Fruit fly (Drosophila melanogaster) whole organism, embryonic: ENCODE results near the gene CG11842.

Experiments used
- Awh ChIP-seq: fragments of 200-800 bp; sonication (Bioruptor generic); IDR thresholded peaks from 2 replicates; pipeline ENCODE4, ENCODE4 v1.3.6; 2022; ENCODE audit warnings: missing biosample characterization, missing genetic modification characterization
- CG11456 ChIP-seq: fragments of 200-800 bp; sonication (Bioruptor generic); IDR thresholded peaks from 3 replicates; pipeline ENCODE4 v1.3.6; 2022; ENCODE audit warnings: missing biosample characterization, missing genetic modification characterization
- CG11560 ChIP-seq: fragments of 200-800 bp; sonication (Bioruptor generic); IDR thresholded peaks from 3 replicates; pipeline ENCODE4 v1.3.6; 2022; ENCODE audit warnings: missing biosample characterization, missing genetic modification characterization
- CG12299 ChIP-seq: fragments of 200-800 bp; sonication (Bioruptor generic); optimal IDR thresholded peaks from 2 replicates; lab custom pipeline; 2018; ENCODE audit warnings: missing biosample characterization, mild to moderate bottlenecking, missing genetic modification characterization
- CG14860 ChIP-seq: fragments of 200-800 bp; sonication (Bioruptor generic); IDR thresholded peaks from 3 replicates; pipeline ENCODE4 v1.3.6; 2022; ENCODE audit warnings: missing biosample characterization, missing genetic modification characterization; ENCODE audit not compliant: partially characterized antibody
- CG1529 ChIP-seq: fragments of 200-800 bp; sonication (Bioruptor generic); optimal IDR thresholded peaks from 3 replicates; lab custom pipeline; 2018; ENCODE audit warnings: missing biosample characterization, missing genetic modification characterization
- CG15514 ChIP-seq: fragments of 200-800 bp; sonication (Bioruptor generic); optimal IDR thresholded peaks from 3 replicates; lab custom pipeline; 2017; ENCODE audit warnings: missing biosample characterization, missing genetic modification characterization, mild to moderate bottlenecking, moderate library complexity, missing genetic modification reagents
- CG16813 ChIP-seq: fragments of 200-800 bp; sonication (Bioruptor generic); IDR thresholded peaks from 3 replicates; pipeline ENCODE4 v1.3.6; 2022; ENCODE audit warnings: missing biosample characterization, missing genetic modification characterization; ENCODE audit not compliant: partially characterized antibody
- CG17186 ChIP-seq: fragments of 200-800 bp; sonication (Bioruptor generic); optimal IDR thresholded peaks from 3 replicates; lab custom pipeline; 2017; ENCODE audit warnings: missing biosample characterization, missing genetic modification reagents, missing genetic modification characterization
- CG17829 ChIP-seq: fragments of 200-800 bp; optimal IDR thresholded peaks from 2 replicates; lab custom pipeline; 2019; ENCODE audit warnings: missing biosample characterization, mild to moderate bottlenecking, missing genetic modification characterization, moderate library complexity
- CG32532 ChIP-seq: fragments of 200-800 bp; sonication (Bioruptor generic); IDR thresholded peaks from 2 replicates; pipeline ENCODE4 v1.3.6; 2022; ENCODE audit warnings: missing biosample characterization, missing genetic modification characterization
- CG33213 ChIP-seq: fragments of 200-800 bp; sonication (Bioruptor generic); optimal IDR thresholded peaks from 3 replicates; lab custom pipeline; 2016; ENCODE audit warnings: missing biosample characterization, missing genetic modification characterization
- CG34422 ChIP-seq: fragments of 200-800 bp; sonication (Bioruptor generic); IDR thresholded peaks from 3 replicates; pipeline ENCODE4 v1.3.6; 2022; ENCODE audit warnings: missing biosample characterization, missing genetic modification characterization
- CG7786 ChIP-seq: fragments of 200-800 bp; sonication (Bioruptor generic); optimal IDR thresholded peaks from 2 replicates; lab custom pipeline; 2016; ENCODE audit warnings: missing biosample characterization, missing genetic modification characterization
- CG7963 ChIP-seq: fragments of 200-800 bp; sonication (Bioruptor generic); IDR thresholded peaks from 3 replicates; pipeline ENCODE4 v1.3.6; 2022; ENCODE audit warnings: missing biosample characterization, missing genetic modification characterization; ENCODE audit not compliant: partially characterized antibody
- CG7987 ChIP-seq: fragments of 200-800 bp; sonication (Bioruptor generic); optimal IDR thresholded peaks from 2 replicates; lab custom pipeline; 2018; ENCODE audit warnings: missing biosample characterization, mild to moderate bottlenecking, missing genetic modification characterization, moderate library complexity
- CHES-1-like ChIP-seq: fragments of 200-800 bp; sonication (Bioruptor generic); optimal IDR thresholded peaks from 2 replicates; lab custom pipeline; 2016; ENCODE audit warnings: missing biosample characterization, missing genetic modification characterization
- CTCF ChIP-seq: fragments of 200-800 bp; sonication (Bioruptor generic); optimal IDR thresholded peaks from 2 replicates; lab custom pipeline; 2017; ENCODE audit warnings: missing biosample characterization, mild to moderate bottlenecking, missing genetic modification characterization, moderate library complexity
- Dip3 ChIP-seq: fragments of 200-800 bp; sonication (Bioruptor generic); optimal IDR thresholded peaks from 3 replicates; lab custom pipeline; 2016; ENCODE audit warnings: missing biosample characterization, missing genetic modification characterization
- Dll ChIP-seq: fragments of 200-800 bp; sonication (Bioruptor generic); IDR thresholded peaks from 4 replicates; pipeline ENCODE4 v1.3.6; 2022; ENCODE audit warnings: missing biosample characterization, missing genetic modification characterization; ENCODE audit not compliant: partially characterized antibody
- Dref ChIP-seq: fragments of 200-800 bp; sonication (Bioruptor generic); IDR thresholded peaks from 2 replicates; pipeline ENCODE4 v1.3.6; 2022; ENCODE audit warnings: missing biosample characterization, missing genetic modification characterization
- Fer1 ChIP-seq: fragments of 200-800 bp; sonication (Bioruptor generic); optimal IDR thresholded peaks from 2 replicates; lab custom pipeline; 2017; ENCODE audit warnings: missing biosample characterization, mild to moderate bottlenecking, missing genetic modification characterization
- HmgD ChIP-seq: fragments of 200-800 bp; sonication (Bioruptor generic); optimal IDR thresholded peaks from 3 replicates; lab custom pipeline; 2016; ENCODE audit warnings: missing biosample characterization, missing genetic modification characterization
- HmgZ ChIP-seq: fragments of 200-800 bp; sonication (Bioruptor generic); optimal IDR thresholded peaks from 2 replicates; lab custom pipeline; 2018; ENCODE audit warnings: missing biosample characterization, mild to moderate bottlenecking, missing genetic modification characterization
- Lpt ChIP-seq: fragments of >200 bp; optimal IDR thresholded peaks from 2 replicates; lab custom pipeline; 2018; ENCODE audit warnings: missing biosample characterization, missing genetic modification characterization
- Max ChIP-seq: fragments of 200-800 bp; sonication (Bioruptor generic); optimal IDR thresholded peaks from 2 replicates; lab custom pipeline; 2016; ENCODE audit warnings: missing biosample characterization, mild to moderate bottlenecking, missing genetic modification characterization
- Med ChIP-seq: fragments of 200-800 bp; sonication (Bioruptor generic); peaks from one replicate; lab custom pipeline; 2016; ENCODE audit warnings: missing biosample characterization, missing genetic modification characterization, mild to moderate bottlenecking, inconsistent platforms, moderate library complexity
- Stat92E ChIP-seq, 3 experiments: fragments of >200 bp in 2 of 3; fragments of 200-800 bp in 1 of 3; sonication (Bioruptor generic) in 1 of 3; optimal IDR thresholded peaks; 2 replicates each; lab custom pipeline; 2017 to 2019; ENCODE audit warnings: missing biosample characterization in 3 of 3, missing genetic modification characterization in 3 of 3, mild to moderate bottlenecking in 1 of 3, moderate library complexity in 1 of 3
- Trl ChIP-seq, 3 experiments: fragments of >200 bp in 2 of 3; fragments of 200-800 bp in 1 of 3; sonication (Bioruptor generic) in 1 of 3; optimal IDR thresholded peaks; 2 replicates in 1 of 3; 3 replicates in 2 of 3; lab custom pipeline; 2016 to 2017; ENCODE audit warnings: missing biosample characterization in 1 of 3, missing genetic modification characterization in 1 of 3
- ab ChIP-seq: fragments of 200-800 bp; sonication (Bioruptor generic); optimal IDR thresholded peaks from 2 replicates; lab custom pipeline; 2016; ENCODE audit warnings: missing biosample characterization, missing genetic modification characterization
- abd-A ChIP-seq: fragments of 200-800 bp; sonication (Bioruptor generic); optimal IDR thresholded peaks from 3 replicates; lab custom pipeline; 2019; ENCODE audit warnings: missing biosample characterization, mild to moderate bottlenecking, missing genetic modification characterization, moderate library complexity
- az2 ChIP-seq: fragments of 200-800 bp; sonication (Bioruptor generic); optimal IDR thresholded peaks from 3 replicates; lab custom pipeline; 2016; ENCODE audit warnings: missing biosample characterization, missing genetic modification characterization
- chinmo ChIP-seq: fragments of 200-800 bp; sonication (Bioruptor generic); IDR thresholded peaks from 4 replicates; pipeline ENCODE4 v1.3.6; 2022; ENCODE audit warnings: missing biosample characterization, missing genetic modification characterization; ENCODE audit not compliant: partially characterized antibody
- croc ChIP-seq: fragments of 200-800 bp; sonication (Bioruptor generic); conservative IDR thresholded peaks from 3 replicates; pipeline ENCODE4 v1.3.6; 2022; ENCODE audit warnings: missing biosample characterization, missing genetic modification characterization
- dm ChIP-seq: fragments of 200-800 bp; sonication (Bioruptor generic); optimal IDR thresholded peaks from 3 replicates; lab custom pipeline; 2016; ENCODE audit warnings: missing biosample characterization, missing genetic modification characterization
- exex ChIP-seq: fragments of 200-800 bp; sonication (Bioruptor generic); optimal IDR thresholded peaks from 4 replicates; lab custom pipeline; 2018; ENCODE audit warnings: missing biosample characterization, mild to moderate bottlenecking, missing genetic modification characterization, moderate library complexity
- gfzf ChIP-seq: fragments of 200-800 bp; sonication (Bioruptor generic); optimal IDR thresholded peaks from 2 replicates; lab custom pipeline; 2016; ENCODE audit warnings: missing biosample characterization, mild to moderate bottlenecking, missing genetic modification characterization, moderate library complexity
- gro ChIP-seq: fragments of 200-800 bp; sonication (Bioruptor generic); optimal IDR thresholded peaks from 2 replicates; lab custom pipeline; 2016; ENCODE audit warnings: missing biosample characterization, missing genetic modification characterization
- lola ChIP-seq, 3 experiments: fragments of >200 bp in 2 of 3; fragments of 200-800 bp in 1 of 3; sonication (Bioruptor generic) in 1 of 3; optimal IDR thresholded peaks; 2 replicates each; lab custom pipeline; 2017 to 2019; ENCODE audit warnings: missing biosample characterization in 3 of 3, missing genetic modification characterization in 3 of 3, mild to moderate bottlenecking in 1 of 3, moderate library complexity in 1 of 3
- mam ChIP-seq: fragments of 200-800 bp; sonication (Bioruptor generic); optimal IDR thresholded peaks from 3 replicates; lab custom pipeline; 2016; ENCODE audit warnings: missing biosample characterization, missing genetic modification characterization
- nmo ChIP-seq: fragments of 200-800 bp; sonication (Bioruptor generic); optimal IDR thresholded peaks from 2 replicates; lab custom pipeline; 2018; ENCODE audit warnings: missing biosample characterization, mild to moderate bottlenecking, missing genetic modification characterization, moderate library complexity
- onecut ChIP-seq: fragments of 200-800 bp; sonication (Bioruptor generic); IDR thresholded peaks from 2 replicates; pipeline ENCODE4 v1.3.6; 2022; ENCODE audit warnings: missing biosample characterization, missing genetic modification characterization
- phol ChIP-seq: fragments of 200-800 bp; sonication (Bioruptor generic); optimal IDR thresholded peaks from 3 replicates; lab custom pipeline; 2018; ENCODE audit warnings: missing biosample characterization, mild to moderate bottlenecking, missing genetic modification characterization, moderate library complexity
- ranshi ChIP-seq: fragments of 200-800 bp; sonication (Bioruptor generic); IDR thresholded peaks from 2 replicates; pipeline ENCODE4 v1.3.6; 2022; ENCODE audit warnings: missing biosample characterization, missing genetic modification characterization
- scrt ChIP-seq: fragments of 200-800 bp; sonication (Bioruptor generic); optimal IDR thresholded peaks from 2 replicates; lab custom pipeline; 2018; ENCODE audit warnings: missing biosample characterization, mild to moderate bottlenecking, missing genetic modification characterization, moderate library complexity
- slou ChIP-seq: fragments of 200-800 bp; sonication (Bioruptor generic); optimal IDR thresholded peaks from 3 replicates; lab custom pipeline; 2016; ENCODE audit warnings: missing biosample characterization, missing genetic modification characterization
- tna ChIP-seq: fragments of 200-800 bp; sonication (Bioruptor generic); IDR thresholded peaks from 2 replicates; pipeline ENCODE4 v1.3.6; 2022; ENCODE audit warnings: missing biosample characterization, missing genetic modification characterization; ENCODE audit not compliant: partially characterized antibody
- trem ChIP-seq: fragments of 200-800 bp; optimal IDR thresholded peaks from 3 replicates; lab custom pipeline; 2019; ENCODE audit warnings: missing biosample characterization, mild to moderate bottlenecking, missing genetic modification characterization, moderate library complexity
- unpg ChIP-seq: fragments of 200-800 bp; sonication (Bioruptor generic); optimal IDR thresholded peaks from 3 replicates; lab custom pipeline; 2018; ENCODE audit warnings: missing biosample characterization, mild to moderate bottlenecking, missing genetic modification characterization, moderate library complexity
- usp ChIP-seq: fragments of >200 bp; optimal IDR thresholded peaks from 2 replicates; lab custom pipeline; 2017; ENCODE audit warnings: missing biosample characterization, missing genetic modification characterization
- vnd ChIP-seq: fragments of 200-800 bp; sonication (Bioruptor generic); IDR thresholded peaks from 3 replicates; pipeline ENCODE4 v1.3.6; 2022; ENCODE audit warnings: missing biosample characterization, missing genetic modification characterization; ENCODE audit not compliant: partially characterized antibody

The CG11842 gene

dm6 chr3R:29027122-29027521, 25.4 kb upstream of the CG11842 start, which contains the start of the genes eIF4E6 and CG1951 (continued):
- TF ChIP-seq unpg (GFP tag; lab: Kevin White, UChicago): no peak
- TF ChIP-seq CG11560 (tag; lab: Robert Waterston, UW): no peak
- TF ChIP-seq CG15514 (GFP tag; lab: Kevin White, UChicago): no peak
- peak; percentile 21 for TF ChIP-seq gfzf (GFP tag; lab: Kevin White, UChicago)
- no peak for TF ChIP-seq CG11456 (GFP tag; lab: Robert Waterston, UW)
- no peak for TF ChIP-seq Fer1 (GFP tag; lab: Kevin White, UChicago)
- TF ChIP-seq CG16813: peak; percentile 96
- no peak for TF ChIP-seq ab (GFP tag; lab: Kevin White, UChicago)
- TF ChIP-seq CG7987 (GFP tag; lab: Kevin White, UChicago): peak; percentile 16
- peak; percentile 86 for TF ChIP-seq Med (GFP tag; lab: Kevin White, UChicago)
- TF ChIP-seq CTCF (GFP tag; lab: Kevin White, UChicago): peak; percentile 32
- no peak for TF ChIP-seq Trl (optimal IDR thresholded peaks at IDR 0.05; lab: Kevin White, UChicago)
- TF ChIP-seq Trl (GFP tag; optimal IDR thresholded peaks at IDR 0.05; lab: Kevin White, UChicago): no peak
- TF ChIP-seq slou (GFP tag; lab: Kevin White, UChicago): no peak
- TF ChIP-seq phol (tag; lab: Kevin White, UChicago): peak; percentile 71
- TF ChIP-seq Max (GFP tag; lab: Kevin White, UChicago): no peak
- TF ChIP-seq exex: peak; percentile 15
- TF ChIP-seq croc (GFP tag; lab: Robert Waterston, UW): no peak
- no peak for TF ChIP-seq CG32532 (GFP tag; lab: Robert Waterston, UW)
- TF ChIP-seq Dref (GFP tag; lab: Robert Waterston, UW): peak; percentile 89
- TF ChIP-seq Stat92E (GFP tag; optimal IDR thresholded peaks at IDR 0.05; lab: Kevin White, UChicago): no peak
- TF ChIP-seq HmgD (GFP tag; lab: Kevin White, UChicago): peak; percentile 28
- peak; percentile 95 for TF ChIP-seq chinmo (GFP tag; lab: Robert Waterston, UW)
- peak; percentile 50 for TF ChIP-seq gro
- TF ChIP-seq CG33213: peak; percentile 26
- peak; percentile 95 for TF ChIP-seq Dll
- no peak for TF ChIP-seq CG12299 (tag; lab: Kevin White, UChicago)
- peak; percentile 27 for TF ChIP-seq HmgZ (tag; lab: Kevin White, UChicago)
- no peak for TF ChIP-seq usp
- no peak for TF ChIP-seq Awh (GFP tag; lab: Robert Waterston, UW)
- no peak for TF ChIP-seq abd-A (tag; lab: Kevin White, UChicago)
- TF ChIP-seq CG14860 (GFP tag; lab: Robert Waterston, UW): peak; percentile 95
- TF ChIP-seq dm (GFP tag; lab: Kevin White, UChicago): peak; percentile 23
- no peak for TF ChIP-seq CHES-1-like (GFP tag; lab: Kevin White, UChicago)
- TF ChIP-seq ranshi (GFP tag; lab: Robert Waterston, UW): no peak
- TF ChIP-seq CG17829 (tag; lab: Kevin White, UChicago): no peak
- TF ChIP-seq CG34422 (GFP tag; lab: Robert Waterston, UW): 0 out of 3 replicates have a peak, but pooled peaks have one; percentile 12
- TF ChIP-seq az2: no peak
- peak; percentile 99 for TF ChIP-seq onecut (GFP tag; lab: Robert Waterston, UW)
- peak; percentile 9 for TF ChIP-seq CG17186 (GFP tag; lab: Kevin White, UChicago)
- TF ChIP-seq vnd (GFP tag; lab: Robert Waterston, UW): peak; percentile 93
- TF ChIP-seq Lpt: no peak
- TF ChIP-seq scrt (GFP tag; lab: Kevin White, UChicago): no peak
- no peak for TF ChIP-seq CG1529 (GFP tag; lab: Kevin White, UChicago)
- peak; percentile 95 for TF ChIP-seq CG7963 (GFP tag; lab: Robert Waterston, UW)
- no peak for TF ChIP-seq lola (GFP tag; optimal IDR thresholded peaks at IDR 0.05; lab: Kevin White, UChicago)
- peak; percentile 93 for TF ChIP-seq tna (GFP tag; lab: Robert Waterston, UW)
- TF ChIP-seq Dip3: no peak
- TF ChIP-seq trem (tag; lab: Kevin White, UChicago): peak; percentile 47
- peak; percentile 9 for TF ChIP-seq nmo (GFP tag; lab: Kevin White, UChicago)
- TF ChIP-seq mam (GFP tag; lab: Kevin White, UChicago): no peak
- no peak for TF ChIP-seq CG7786 (GFP tag; lab: Kevin White, UChicago)
